Fruit fly (Drosophila melanogaster) whole organism, prepupa: ENCODE data around the gene CG31358.

Source experiments
- CG10631 ChIP-seq: fragments of 200-800 bp; sonication (Bioruptor generic); optimal IDR thresholded peaks from 2 replicates; lab custom pipeline; 2016; ENCODE audit warnings: missing biosample characterization, missing genetic modification characterization
- CG11762 ChIP-seq: fragments of 200-800 bp; sonication (Bioruptor generic); optimal IDR thresholded peaks from 3 replicates; lab custom pipeline; 2016; ENCODE audit warnings: missing biosample characterization, missing genetic modification characterization; ENCODE audit not compliant: insufficient read depth
- CG15336 ChIP-seq: fragments of 200-800 bp; sonication (Bioruptor generic); IDR thresholded peaks from 2 replicates; pipeline ENCODE4 v1.3.6; 2022; ENCODE audit warnings: missing biosample characterization, missing genetic modification characterization
- CG3032 ChIP-seq: fragments of 200-800 bp; optimal IDR thresholded peaks from 2 replicates; lab custom pipeline; 2019; ENCODE audit warnings: missing biosample characterization, mild to moderate bottlenecking, missing genetic modification characterization, moderate library complexity
- CG31627 ChIP-seq: fragments of 200-800 bp; sonication (Bioruptor generic); optimal IDR thresholded peaks from 3 replicates; lab custom pipeline; 2016; ENCODE audit warnings: missing biosample characterization, missing genetic modification characterization
- CG32006 ChIP-seq: fragments of 200-800 bp; sonication (Bioruptor generic); optimal IDR thresholded peaks from 3 replicates; lab custom pipeline; 2017; ENCODE audit warnings: missing biosample characterization, mild to moderate bottlenecking, missing genetic modification characterization
- CG3919 ChIP-seq: fragments of 200-800 bp; sonication (Bioruptor generic); optimal IDR thresholded peaks from 3 replicates; lab custom pipeline; 2016; ENCODE audit warnings: missing biosample characterization, missing genetic modification characterization
- CG6163 ChIP-seq: fragments of 200-800 bp; sonication (Bioruptor generic); IDR thresholded peaks from 3 replicates; pipeline ENCODE4 v1.3.6; 2022; ENCODE audit warnings: missing biosample characterization, missing genetic modification characterization
- CG6276 ChIP-seq: fragments of 200-800 bp; sonication (Bioruptor generic); optimal IDR thresholded peaks from 2 replicates; lab custom pipeline; 2017; ENCODE audit warnings: missing biosample characterization, mild to moderate bottlenecking, missing genetic modification characterization
- CG7368 ChIP-seq: fragments of 200-800 bp; sonication (Bioruptor generic); optimal IDR thresholded peaks from 3 replicates; lab custom pipeline; 2016; ENCODE audit warnings: missing biosample characterization, missing genetic modification characterization
- CG8119 ChIP-seq: fragments of 200-800 bp; sonication (Bioruptor generic); IDR thresholded peaks from 3 replicates; pipeline ENCODE4 v1.3.6; 2022; ENCODE audit warnings: missing biosample characterization, missing genetic modification characterization
- CG8319 ChIP-seq: fragments of 200-800 bp; sonication (Bioruptor generic); optimal IDR thresholded peaks from 3 replicates; lab custom pipeline; 2016; ENCODE audit warnings: missing biosample characterization, missing genetic modification characterization
- CG8632 ChIP-seq: fragments of 200-800 bp; sonication (Bioruptor generic); optimal IDR thresholded peaks from 3 replicates; lab custom pipeline; 2016; ENCODE audit warnings: missing biosample characterization, missing genetic modification characterization
- CG9139 ChIP-seq: fragments of 200-800 bp; sonication (Bioruptor generic); optimal IDR thresholded peaks from 3 replicates; lab custom pipeline; 2017; ENCODE audit warnings: missing biosample characterization, mild to moderate bottlenecking, missing genetic modification characterization
- Eip75B ChIP-seq: fragments of 200-800 bp; sonication (Bioruptor generic); optimal IDR thresholded peaks from 3 replicates; lab custom pipeline; 2016; ENCODE audit warnings: missing biosample characterization, missing genetic modification characterization
- Eip78C ChIP-seq: fragments of 200-800 bp; sonication (Bioruptor generic); peaks from one replicate; lab custom pipeline; 2016; ENCODE audit warnings: missing biosample characterization, missing genetic modification characterization
- Ets21C ChIP-seq: fragments of 200-800 bp; sonication (Bioruptor generic); optimal IDR thresholded peaks from 3 replicates; lab custom pipeline; 2016; ENCODE audit warnings: missing biosample characterization, missing genetic modification characterization
- Ets96B ChIP-seq: fragments of 200-800 bp; optimal IDR thresholded peaks from 2 replicates; lab custom pipeline; 2019; ENCODE audit warnings: missing biosample characterization, mild to moderate bottlenecking, missing genetic modification characterization, moderate library complexity
- Gug ChIP-seq: fragments of 200-800 bp; sonication (Bioruptor generic); IDR thresholded peaks from 2 replicates; pipeline ENCODE4 v1.3.6; 2022; ENCODE audit warnings: missing biosample characterization, missing genetic modification characterization
- Hr38 ChIP-seq: sonication (Bioruptor generic); optimal IDR thresholded peaks from 2 replicates; lab custom pipeline; 2016; ENCODE audit warnings: missing biosample characterization, missing genetic modification characterization
- Hr39 ChIP-seq: fragments of 200-800 bp; sonication (Bioruptor generic); optimal IDR thresholded peaks from 2 replicates; lab custom pipeline; 2016; ENCODE audit warnings: missing biosample characterization, missing genetic modification characterization
- Hr4 ChIP-seq: fragments of 200-800 bp; sonication (Bioruptor generic); optimal IDR thresholded peaks from 3 replicates; lab custom pipeline; 2016; ENCODE audit warnings: missing biosample characterization, missing genetic modification characterization
- Lpt ChIP-seq: fragments of 200-800 bp; sonication (Bioruptor generic); optimal IDR thresholded peaks from 3 replicates; lab custom pipeline; 2016; ENCODE audit warnings: missing biosample characterization, missing genetic modification characterization
- Met ChIP-seq: fragments of 200-800 bp; sonication (Bioruptor generic); optimal IDR thresholded peaks from 3 replicates; lab custom pipeline; 2016; ENCODE audit warnings: missing biosample characterization, missing genetic modification characterization
- OdsH ChIP-seq: fragments of 200-800 bp; sonication (Bioruptor generic); optimal IDR thresholded peaks from 3 replicates; lab custom pipeline; 2016; ENCODE audit warnings: missing biosample characterization, missing genetic modification characterization
- Sox102F ChIP-seq: fragments of 200-800 bp; sonication (Bioruptor generic); optimal IDR thresholded peaks from 2 replicates; lab custom pipeline; 2016; ENCODE audit warnings: missing biosample characterization, mild to moderate bottlenecking, missing genetic modification characterization
- acj6 ChIP-seq: fragments of 200-800 bp; sonication (Bioruptor generic); optimal IDR thresholded peaks from 3 replicates; lab custom pipeline; 2016; ENCODE audit warnings: missing biosample characterization, missing genetic modification characterization
- dac ChIP-seq: fragments of 200-800 bp; sonication (Bioruptor generic); optimal IDR thresholded peaks from 2 replicates; lab custom pipeline; 2017; ENCODE audit warnings: missing biosample characterization, mild to moderate bottlenecking, missing genetic modification characterization
- dsx ChIP-seq: fragments of 200-800 bp; optimal IDR thresholded peaks from 3 replicates; lab custom pipeline; 2019; ENCODE audit warnings: missing biosample characterization, mild to moderate bottlenecking, missing genetic modification characterization, moderate library complexity; ENCODE audit not compliant: poor library complexity, severe bottlenecking
- esn ChIP-seq: fragments of 200-800 bp; sonication (Bioruptor generic); optimal IDR thresholded peaks from 2 replicates; lab custom pipeline; 2016; ENCODE audit warnings: missing biosample characterization, mild to moderate bottlenecking, missing genetic modification characterization, moderate library complexity
- fd59A ChIP-seq: fragments of 200-800 bp; sonication (Bioruptor generic); optimal IDR thresholded peaks from 2 replicates; lab custom pipeline; 2017; ENCODE audit warnings: missing biosample characterization, mild to moderate bottlenecking, missing genetic modification characterization, missing genetic modification reagents
- fd85E ChIP-seq: fragments of 200-800 bp; sonication (Bioruptor generic); optimal IDR thresholded peaks from 3 replicates; lab custom pipeline; 2016; ENCODE audit warnings: missing biosample characterization, missing genetic modification characterization
- lz ChIP-seq: fragments of 200-800 bp; sonication (Bioruptor generic); optimal IDR thresholded peaks from 3 replicates; lab custom pipeline; 2016; ENCODE audit warnings: missing biosample characterization, missing genetic modification characterization
- pdm3 ChIP-seq: fragments of 200-800 bp; sonication (Bioruptor generic); optimal IDR thresholded peaks from 3 replicates; lab custom pipeline; 2016; ENCODE audit warnings: missing biosample characterization, missing genetic modification characterization
- salr ChIP-seq, 2 experiments: fragments of 200-800 bp; sonication (Bioruptor generic); optimal IDR thresholded peaks; 3 replicates each; lab custom pipeline; 2016 to 2018; ENCODE audit warnings: missing biosample characterization in 2 of 2, missing genetic modification characterization in 2 of 2, mild to moderate bottlenecking in 1 of 2
- svp ChIP-seq: fragments of 200-800 bp; sonication (Bioruptor generic); peaks from one replicate; lab custom pipeline; 2016; ENCODE audit warnings: missing biosample characterization, missing genetic modification characterization

The CG31358 gene

dm6 chr3R:12010202-12010824 lies 21.2 kb downstream of the CG31358 start, which contains the start of the genes KLHL18 and GCC185 (continued):
- TF ChIP-seq Ets96B (tag; lab: Kevin White, UChicago) (peak; percentile 75), CG8319 (peak; percentile 56), fd59A (peak; percentile 27), Lpt (GFP tag; lab: Kevin White, UChicago) (peak; percentile 74), CG6276 (GFP tag; lab: Kevin White, UChicago) (no peak), CG32006 (GFP tag; lab: Kevin White, UChicago) (peak; percentile 79), OdsH (GFP tag; lab: Kevin White, UChicago) (peak; percentile 88), CG15336 (GFP tag; lab: Robert Waterston, UW) (no peak), Hr39 (GFP tag; lab: Kevin White, UChicago) (peak; percentile 87), lz (GFP tag; lab: Kevin White, UChicago) (peak; percentile 88), acj6 (peak; percentile 83), CG3919 (GFP tag; lab: Kevin White, UChicago) (no peak), pdm3 (GFP tag; lab: Kevin White, UChicago) (no peak), CG7368 (peak; percentile 52), Sox102F (GFP tag; lab: Kevin White, UChicago) (no peak), svp (GFP tag; lab: Kevin White, UChicago) (peak; percentile 94), fd85E (GFP tag; lab: Kevin White, UChicago) (no peak), CG8632 (GFP tag; lab: Kevin White, UChicago) (peak; percentile 55), CG31627 (GFP tag; lab: Kevin White, UChicago) (peak; percentile 88), esn (GFP tag; lab: Kevin White, UChicago) (peak; percentile 87), Met (GFP tag; lab: Kevin White, UChicago) (peak; percentile 73), Gug (GFP tag; lab: Robert Waterston, UW) (peak; percentile 61), Hr4 (peak; percentile 83), CG9139 (GFP tag; lab: Kevin White, UChicago) (no peak), Eip75B (GFP tag; lab: Kevin White, UChicago) (no peak), Hr38 (no peak), CG6163 (no peak; the same call in 2 of the 3 replicates), CG11762 (peak; percentile 59), salr (GFP tag; optimal IDR thresholded peaks at IDR 0.05; lab: Kevin White, UChicago) (peak in 1 of 2 experiments; percentile 66), CG8119 (no peak)

DNA sequence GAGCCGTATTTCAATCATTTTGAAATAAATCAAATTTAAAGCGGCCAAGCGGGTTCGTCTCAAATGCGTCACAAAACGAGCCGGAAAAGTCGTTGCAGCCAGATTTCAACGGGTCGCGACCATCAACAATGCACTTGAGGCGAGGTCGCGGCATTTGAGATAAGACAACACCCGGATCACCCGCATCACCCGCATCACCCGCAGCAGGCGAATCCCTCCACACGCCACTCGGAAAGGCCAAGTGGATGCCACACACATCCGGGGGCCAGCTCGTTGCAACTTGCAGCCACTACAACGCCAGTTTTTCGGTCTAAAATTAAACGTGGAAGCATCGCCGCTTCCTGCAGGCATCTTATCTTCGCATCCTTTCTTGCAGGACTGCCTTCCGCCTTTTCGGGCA lies 25.1 kb downstream of the CG31358 start:
- TF ChIP-seq fd59A: no peak
- peak; percentile 64 for TF ChIP-seq svp (GFP tag; lab: Kevin White, UChicago)
- 0 out of 3 replicates have a peak, but pooled peaks have one; percentile 30 for TF ChIP-seq CG6163
- no peak for TF ChIP-seq dac (GFP tag; lab: Kevin White, UChicago)

dm6 chr3R:12005417-12005816 lies 26.1 kb downstream of the CG31358 start, which contains the start of gene Tk:
Tk (minus strand) TSS chr3R:12005473.
- TF ChIP-seq dac (GFP tag; lab: Kevin White, UChicago) (no peak), Hr38 (no peak), CG3032 (tag; lab: Kevin White, UChicago) (no peak), Eip78C (GFP tag; lab: Kevin White, UChicago) (no peak), dsx (no peak), CG8632 (GFP tag; lab: Kevin White, UChicago) (no peak), CG11762 (no peak), Hr39 (GFP tag; lab: Kevin White, UChicago) (no peak), pdm3 (GFP tag; lab: Kevin White, UChicago) (no peak), Ets21C (GFP tag; lab: Kevin White, UChicago) (no peak), fd59A (no peak), CG10631 (no peak)

- TF ChIP-seq salr (GFP tag; optimal IDR thresholded peaks at IDR 0.05; lab: Kevin White, UChicago) (no peak), Eip78C (GFP tag; lab: Kevin White, UChicago) (peak; percentile 47)
These were observed 32.5 kb downstream of the CG31358 start, which contains the start of gene Ect3 for dm6 chr3R:11999074-11999473. Ect3 (plus strand) TSS chr3R:11999278.
